Fruit fly (Drosophila melanogaster) whole organism, embryonic: ENCODE data around the gene mRpS10.

Experiments used
- ATbp ChIP-seq: fragments of 200-800 bp; sonication (Bioruptor generic); optimal IDR thresholded peaks from 2 replicates; lab custom pipeline; 2017; ENCODE audit warnings: missing biosample characterization, mild to moderate bottlenecking, missing genetic modification characterization, missing genetic modification reagents
- CG12391 ChIP-seq: fragments of 200-800 bp; sonication (Bioruptor generic); optimal IDR thresholded peaks from 3 replicates; lab custom pipeline; 2018; ENCODE audit warnings: missing biosample characterization, mild to moderate bottlenecking, missing genetic modification characterization, moderate library complexity
- CG12942 ChIP-seq: fragments of 200-800 bp; sonication (Bioruptor generic); optimal IDR thresholded peaks from 3 replicates; lab custom pipeline; 2016; ENCODE audit warnings: missing biosample characterization, missing genetic modification characterization
- CG13296 ChIP-seq: fragments of 200-800 bp; sonication (Bioruptor generic); optimal IDR thresholded peaks from 3 replicates; lab custom pipeline; 2018; ENCODE audit warnings: missing biosample characterization, mild to moderate bottlenecking, missing genetic modification characterization
- CG14860 ChIP-seq: fragments of 200-800 bp; sonication (Bioruptor generic); IDR thresholded peaks from 3 replicates; pipeline ENCODE4 v1.3.6; 2022; ENCODE audit warnings: missing biosample characterization, missing genetic modification characterization; ENCODE audit not compliant: partially characterized antibody
- CG15011 ChIP-seq: fragments of 200-800 bp; sonication (Bioruptor generic); optimal IDR thresholded peaks from 3 replicates; lab custom pipeline; 2018; ENCODE audit warnings: missing biosample characterization, mild to moderate bottlenecking, missing genetic modification characterization
- CG15269 ChIP-seq: fragments of 200-800 bp; sonication (Bioruptor generic); optimal IDR thresholded peaks from 2 replicates; lab custom pipeline; 2018; ENCODE audit warnings: missing biosample characterization, mild to moderate bottlenecking, missing genetic modification characterization, moderate library complexity
- CG15479 ChIP-seq: fragments of 200-800 bp; sonication (Bioruptor generic); optimal IDR thresholded peaks from 3 replicates; lab custom pipeline; 2019; ENCODE audit warnings: missing biosample characterization, mild to moderate bottlenecking, missing genetic modification characterization, moderate library complexity
- CG17359 ChIP-seq: fragments of 200-800 bp; sonication (Bioruptor generic); optimal IDR thresholded peaks from 3 replicates; lab custom pipeline; 2018; ENCODE audit warnings: missing biosample characterization, mild to moderate bottlenecking, missing genetic modification characterization, moderate library complexity
- CG17829 ChIP-seq: fragments of 200-800 bp; optimal IDR thresholded peaks from 2 replicates; lab custom pipeline; 2019; ENCODE audit warnings: missing biosample characterization, mild to moderate bottlenecking, missing genetic modification characterization, moderate library complexity
- CG18011 ChIP-seq: fragments of 200-800 bp; sonication (Bioruptor generic); optimal IDR thresholded peaks from 2 replicates; lab custom pipeline; 2017; ENCODE audit warnings: missing biosample characterization, missing genetic modification characterization, mild to moderate bottlenecking, moderate library complexity, missing genotype
- CG1832 ChIP-seq: fragments of 200-800 bp; sonication (Bioruptor generic); optimal IDR thresholded peaks from 2 replicates; lab custom pipeline; 2017; ENCODE audit warnings: missing biosample characterization, mild to moderate bottlenecking, missing genetic modification characterization, inconsistent platforms
- CG2116 ChIP-seq: fragments of 200-800 bp; sonication (Bioruptor generic); optimal IDR thresholded peaks from 3 replicates; lab custom pipeline; 2018; ENCODE audit warnings: missing biosample characterization, mild to moderate bottlenecking, missing genetic modification characterization
- CG2120 ChIP-seq: fragments of 200-800 bp; sonication (Bioruptor generic); optimal IDR thresholded peaks from 3 replicates; lab custom pipeline; 2016; ENCODE audit warnings: missing biosample characterization, missing genetic modification characterization
- CG31224 ChIP-seq: fragments of 200-800 bp; sonication (Bioruptor generic); IDR thresholded peaks from 2 replicates; pipeline ENCODE4 v1.3.6; 2022; ENCODE audit warnings: missing biosample characterization, missing genetic modification characterization
- CG7271 ChIP-seq: fragments of 200-800 bp; sonication (Bioruptor generic); optimal IDR thresholded peaks from 2 replicates; lab custom pipeline; 2018; ENCODE audit warnings: missing biosample characterization, mild to moderate bottlenecking, missing genetic modification characterization, moderate library complexity
- CG7987 ChIP-seq: fragments of 200-800 bp; sonication (Bioruptor generic); optimal IDR thresholded peaks from 2 replicates; lab custom pipeline; 2018; ENCODE audit warnings: missing biosample characterization, mild to moderate bottlenecking, missing genetic modification characterization, moderate library complexity
- CG8388 ChIP-seq: fragments of 200-800 bp; sonication (Bioruptor generic); optimal IDR thresholded peaks from 2 replicates; lab custom pipeline; 2019; ENCODE audit warnings: missing biosample characterization, mild to moderate bottlenecking, missing genetic modification characterization, moderate library complexity
- CG9932 ChIP-seq: fragments of 200-800 bp; sonication (Bioruptor generic); IDR thresholded peaks from 2 replicates; pipeline ENCODE4 v1.3.6; 2022; ENCODE audit warnings: missing biosample characterization, missing genetic modification characterization
- CHES-1-like ChIP-seq: fragments of 200-800 bp; sonication (Bioruptor generic); optimal IDR thresholded peaks from 2 replicates; lab custom pipeline; 2016; ENCODE audit warnings: missing biosample characterization, missing genetic modification characterization
- CrebB ChIP-seq: fragments of 200-800 bp; sonication (Bioruptor generic); optimal IDR thresholded peaks from 3 replicates; lab custom pipeline; 2018; ENCODE audit warnings: missing biosample characterization, mild to moderate bottlenecking, missing genetic modification characterization
- Deaf1 ChIP-seq: fragments of 200-800 bp; optimal IDR thresholded peaks from 3 replicates; lab custom pipeline; 2019; ENCODE audit warnings: missing biosample characterization, mild to moderate bottlenecking, missing genetic modification characterization, moderate library complexity
- Doc3 ChIP-seq: fragments of 200-800 bp; sonication (Bioruptor generic); IDR thresholded peaks from 3 replicates; pipeline ENCODE4 v1.3.6; 2022; ENCODE audit warnings: missing biosample characterization, missing genetic modification characterization; ENCODE audit not compliant: partially characterized antibody
- HHEX ChIP-seq: fragments of 200-800 bp; sonication (Bioruptor generic); optimal IDR thresholded peaks from 3 replicates; lab custom pipeline; 2017; ENCODE audit warnings: missing biosample characterization, mild to moderate bottlenecking, missing genetic modification characterization, missing genetic modification reagents
- Hmr ChIP-seq: fragments of 200-800 bp; sonication (Bioruptor generic); optimal IDR thresholded peaks from 3 replicates; lab custom pipeline; 2017; ENCODE audit warnings: mild to moderate bottlenecking, missing biosample characterization, missing genetic modification reagents, missing genetic modification characterization
- Jarid2 ChIP-seq: fragments of 200-800 bp; sonication (Bioruptor generic); optimal IDR thresholded peaks from 3 replicates; lab custom pipeline; 2017; ENCODE audit warnings: mild to moderate bottlenecking, missing biosample characterization, missing genetic modification reagents, missing genetic modification characterization
- Sry-β ChIP-seq: fragments of 200-800 bp; sonication (Bioruptor generic); optimal IDR thresholded peaks from 2 replicates; lab custom pipeline; 2018; ENCODE audit warnings: missing biosample characterization, mild to moderate bottlenecking, missing genetic modification characterization, moderate library complexity
- ab ChIP-seq: fragments of 200-800 bp; sonication (Bioruptor generic); optimal IDR thresholded peaks from 2 replicates; lab custom pipeline; 2016; ENCODE audit warnings: missing biosample characterization, missing genetic modification characterization
- bcd ChIP-seq: fragments of 200-800 bp; sonication (Bioruptor generic); optimal IDR thresholded peaks from 2 replicates; lab custom pipeline; 2017; ENCODE audit warnings: missing biosample characterization, mild to moderate bottlenecking, missing genetic modification characterization
- cg ChIP-seq: fragments of 200-800 bp; sonication (Bioruptor generic); optimal IDR thresholded peaks from 3 replicates; lab custom pipeline; 2019; ENCODE audit warnings: missing biosample characterization, mild to moderate bottlenecking, missing genetic modification characterization, moderate library complexity
- chif ChIP-seq, 2 experiments: fragments of 200-800 bp; sonication (Bioruptor generic); optimal IDR thresholded peaks; 3 replicates each; lab custom pipeline; 2016; ENCODE audit warnings: missing biosample characterization in 2 of 2, missing genetic modification characterization in 2 of 2
- chinmo ChIP-seq: fragments of 200-800 bp; sonication (Bioruptor generic); IDR thresholded peaks from 4 replicates; pipeline ENCODE4 v1.3.6; 2022; ENCODE audit warnings: missing biosample characterization, missing genetic modification characterization; ENCODE audit not compliant: partially characterized antibody
- dati ChIP-seq: fragments of 200-800 bp; sonication (Bioruptor generic); IDR thresholded peaks from 2 replicates; pipeline ENCODE4 v1.3.6; 2022; ENCODE audit warnings: missing biosample characterization, missing genetic modification characterization
- exex ChIP-seq: fragments of 200-800 bp; sonication (Bioruptor generic); optimal IDR thresholded peaks from 4 replicates; lab custom pipeline; 2018; ENCODE audit warnings: missing biosample characterization, mild to moderate bottlenecking, missing genetic modification characterization, moderate library complexity
- eyg ChIP-seq: fragments of 200-800 bp; sonication (Bioruptor generic); optimal IDR thresholded peaks from 3 replicates; lab custom pipeline; 2016; ENCODE audit warnings: missing biosample characterization, missing genetic modification characterization
- ftz-f1 ChIP-seq: fragments of 200-800 bp; sonication (Bioruptor generic); optimal IDR thresholded peaks from 2 replicates; lab custom pipeline; 2016; ENCODE audit warnings: missing biosample characterization, missing genetic modification characterization
- gcm ChIP-seq: fragments of 200-800 bp; sonication (Bioruptor generic); optimal IDR thresholded peaks from 2 replicates; lab custom pipeline; 2019; ENCODE audit warnings: missing biosample characterization, mild to moderate bottlenecking, missing genetic modification characterization, moderate library complexity
- gcm2 ChIP-seq: fragments of 200-800 bp; sonication (Bioruptor generic); optimal IDR thresholded peaks from 2 replicates; lab custom pipeline; 2016; ENCODE audit warnings: missing biosample characterization, missing genetic modification characterization
- gro ChIP-seq: fragments of 200-800 bp; sonication (Bioruptor generic); optimal IDR thresholded peaks from 2 replicates; lab custom pipeline; 2016; ENCODE audit warnings: missing biosample characterization, missing genetic modification characterization
- ind ChIP-seq: fragments of 200-800 bp; sonication (Bioruptor generic); optimal IDR thresholded peaks from 3 replicates; lab custom pipeline; 2016; ENCODE audit warnings: missing biosample characterization, missing genetic modification characterization
- lab ChIP-seq: fragments of 200-800 bp; sonication (Bioruptor generic); optimal IDR thresholded peaks from 3 replicates; lab custom pipeline; 2017; ENCODE audit warnings: missing biosample characterization, missing genetic modification characterization, mild to moderate bottlenecking, moderate library complexity, missing genetic modification reagents
- mld ChIP-seq: fragments of 200-800 bp; sonication (Bioruptor generic); IDR thresholded peaks from 3 replicates; pipeline ENCODE4 v1.3.6; 2022; ENCODE audit warnings: missing biosample characterization, missing genetic modification characterization; ENCODE audit not compliant: partially characterized antibody
- pita ChIP-seq: fragments of 200-800 bp; sonication (Bioruptor generic); optimal IDR thresholded peaks from 2 replicates; lab custom pipeline; 2017; ENCODE audit warnings: missing biosample characterization, mild to moderate bottlenecking, missing genetic modification characterization
- rib ChIP-seq: fragments of 200-800 bp; sonication (Bioruptor generic); IDR thresholded peaks from 2 replicates; pipeline ENCODE4 v1.3.6; 2022; ENCODE audit warnings: missing biosample characterization, missing genetic modification characterization
- row ChIP-seq: fragments of 200-800 bp; sonication (Bioruptor generic); IDR thresholded peaks from 3 replicates; pipeline ENCODE4 v1.3.6; 2022; ENCODE audit warnings: missing biosample characterization, missing genetic modification characterization
- sens-2 ChIP-seq: fragments of 200-800 bp; sonication (Bioruptor generic); IDR thresholded peaks from 2 replicates; pipeline ENCODE4 v1.3.6; 2022; ENCODE audit warnings: missing biosample characterization, missing genetic modification characterization
- vvl ChIP-seq: fragments of 200-800 bp; sonication (Bioruptor generic); IDR thresholded peaks from 2 replicates; pipeline ENCODE4 v1.3.6; 2022; ENCODE audit warnings: missing biosample characterization, missing genetic modification characterization
- wdn ChIP-seq: fragments of 200-800 bp; sonication (Bioruptor generic); IDR thresholded peaks from 2 replicates; pipeline ENCODE4 v1.3.6; 2022; ENCODE audit warnings: missing biosample characterization, missing genetic modification characterization

mRpS10 gene

DNA sequence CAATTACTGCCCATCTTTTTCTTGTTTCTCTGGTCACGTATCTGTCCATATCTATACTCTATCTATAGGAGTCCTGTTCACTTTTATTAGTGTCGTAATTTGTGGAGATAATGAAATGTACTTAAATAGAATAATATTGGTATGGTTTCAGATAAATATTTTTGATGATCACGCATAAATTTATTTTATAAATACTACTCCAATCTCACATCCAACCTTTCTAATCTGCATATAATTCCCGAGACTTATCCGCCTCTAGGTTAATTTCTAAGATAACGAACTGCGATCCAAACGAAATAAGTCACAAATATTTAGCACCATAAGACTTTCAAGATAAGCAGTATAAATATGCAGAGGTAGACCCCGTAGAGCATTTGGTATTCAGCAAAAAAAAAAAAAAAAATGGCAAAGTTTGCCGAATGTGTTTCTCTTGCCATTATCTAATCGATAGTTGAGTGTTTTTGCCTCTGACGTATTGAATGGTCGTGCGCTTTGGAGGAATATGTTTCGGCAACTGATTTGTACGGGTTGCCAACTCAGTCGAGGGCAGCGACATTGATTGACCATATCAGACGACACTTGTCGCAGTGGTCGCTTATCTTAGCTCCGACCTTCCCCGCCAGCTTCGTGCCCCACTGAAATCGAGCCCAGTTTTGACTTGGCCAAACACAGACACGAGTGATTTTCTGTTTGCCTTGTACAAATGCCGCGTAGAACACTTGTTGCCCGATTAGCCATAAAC lies 31.2 kb upstream of the mRpS10 start (continued):
- no peak for TF ChIP-seq CG14860 (GFP tag; lab: Robert Waterston, UW)
- peak; percentile 80 for TF ChIP-seq Deaf1 (tag; lab: Kevin White, UChicago)
- TF ChIP-seq ATbp (GFP tag; lab: Kevin White, UChicago) = no peak
- no peak for TF ChIP-seq CG18011 (GFP tag; lab: Kevin White, UChicago)
- TF ChIP-seq CG15011 (GFP tag; lab: Kevin White, UChicago) = no peak
- peak; percentile 26 for TF ChIP-seq gro (GFP tag; lab: Kevin White, UChicago)
- no peak for TF ChIP-seq CrebB (tag; lab: Kevin White, UChicago)
- TF ChIP-seq ab = no peak
- peak; percentile 40 for TF ChIP-seq lab (GFP tag; lab: Kevin White, UChicago)
- peak; percentile 47; the same call in 1 of the 2 replicates for TF ChIP-seq rib (GFP tag; lab: Robert Waterston, UW)
- no peak for TF ChIP-seq CG8388 (GFP tag; lab: Kevin White, UChicago)
- no peak for TF ChIP-seq CG1832 (GFP tag; lab: Kevin White, UChicago)
- TF ChIP-seq sens-2 (GFP tag; lab: Robert Waterston, UW) = no peak
- no peak for TF ChIP-seq CG15269 (tag; lab: Kevin White, UChicago)
- TF ChIP-seq vvl (GFP tag; lab: Robert Waterston, UW) = no peak
- TF ChIP-seq CG15479 (GFP tag; lab: Kevin White, UChicago) = no peak
- peak; percentile 44; the same call in 2 of the 3 replicates for TF ChIP-seq row (GFP tag; lab: Robert Waterston, UW)
- no peak for TF ChIP-seq CG17829
- no peak for TF ChIP-seq gcm (GFP tag; lab: Kevin White, UChicago)
- TF ChIP-seq CG7271 (tag; lab: Kevin White, UChicago) = no peak
- TF ChIP-seq cg (GFP tag; lab: Kevin White, UChicago) = no peak
- TF ChIP-seq CG2116 = no peak
- TF ChIP-seq chif (GFP tag; optimal IDR thresholded peaks at IDR 0.05; lab: Kevin White, UChicago) = no peak
- TF ChIP-seq ind (GFP tag; lab: Kevin White, UChicago) = no peak
- no peak for TF ChIP-seq dati (GFP tag; lab: Robert Waterston, UW)
- TF ChIP-seq Hmr (GFP tag; lab: Kevin White, UChicago) = peak; percentile 6
- peak; percentile 72 for TF ChIP-seq exex (tag; lab: Kevin White, UChicago)
- TF ChIP-seq CG9932 = no peak
- TF ChIP-seq CG12942 = no peak
- no peak for TF ChIP-seq eyg
- no peak for TF ChIP-seq mld (GFP tag; lab: Robert Waterston, UW)
- TF ChIP-seq Sry-β (GFP tag; lab: Kevin White, UChicago) = no peak
- TF ChIP-seq gcm2 (GFP tag; lab: Kevin White, UChicago) = no peak
- no peak for TF ChIP-seq Jarid2 (GFP tag; lab: Kevin White, UChicago)
- no peak for TF ChIP-seq pita
- TF ChIP-seq CG31224 = peak; percentile 18; the same call in 1 of the 2 replicates
- no peak for TF ChIP-seq CG13296 (GFP tag; lab: Kevin White, UChicago)
- no peak for TF ChIP-seq bcd (GFP tag; lab: Kevin White, UChicago)
- TF ChIP-seq CHES-1-like (GFP tag; lab: Kevin White, UChicago) = no peak
- no peak for TF ChIP-seq CG12391 (tag; lab: Kevin White, UChicago)
- TF ChIP-seq HHEX = no peak
- no peak for TF ChIP-seq CG17359
- TF ChIP-seq wdn (GFP tag; lab: Robert Waterston, UW) = no peak
- TF ChIP-seq CG2120 = peak; percentile 19
- peak; percentile 62 for TF ChIP-seq ftz-f1 (GFP tag; lab: Kevin White, UChicago)
- TF ChIP-seq Doc3 (GFP tag; lab: Robert Waterston, UW) = no peak
- TF ChIP-seq CG7987 (GFP tag; lab: Kevin White, UChicago) = peak; percentile 7
- TF ChIP-seq chinmo = 0 out of 4 replicates have a peak, but pooled peaks have one; percentile 80
